Worm (Caenorhabditis elegans) whole organism, L1 larva: Measurements from ENCODE around the gene rps-3.
A peak's percentile ranks its signal among the peaks of the same experiment; 100 is the strongest.

Source experiments
- C16A3.4 ChIP-seq: fragments of 150-350 bp; optimal IDR thresholded peaks from 2 replicates; lab custom pipeline; 2014; ENCODE audit warnings: missing biosample characterization, missing genetic modification characterization
- C34B4.2 ChIP-seq: sonication (generic microtip); optimal IDR thresholded peaks from 2 replicates; lab custom pipeline; 2017; ENCODE audit warnings: mild to moderate bottlenecking, missing genetic modification characterization, missing compliant biosample characterization
- F16B12.6 ChIP-seq: fragments of 150-350 bp; optimal IDR thresholded peaks from 2 replicates; lab custom pipeline; 2014; ENCODE audit warnings: missing biosample characterization, missing genetic modification characterization
- Y116A8C.19 ChIP-seq: sonication (generic microtip); optimal IDR thresholded peaks from 2 replicates; lab custom pipeline; 2016; ENCODE audit warnings: missing compliant biosample characterization, missing genetic modification characterization, borderline replicate concordance
- ama-1 ChIP-seq: fragments of 150-350 bp; optimal IDR thresholded peaks from 2 replicates; lab custom pipeline; 2014
- blmp-1 ChIP-seq: fragments of 150-350 bp; optimal IDR thresholded peaks from 2 replicates; lab custom pipeline; 2014; ENCODE audit warnings: missing biosample characterization, missing genetic modification characterization
- ceh-63 ChIP-seq: fragments of 200-800 bp; sonication (Bioruptor generic); optimal IDR thresholded peaks from 2 replicates; lab custom pipeline; 2018; ENCODE audit warnings: mild to moderate bottlenecking, missing genetic modification characterization, missing compliant biosample characterization
- ceh-88 ChIP-seq: fragments of 200-800 bp; sonication (Bioruptor generic); IDR thresholded peaks from 2 replicates; pipeline ENCODE4 v1.3.6; 2022; ENCODE audit warnings: missing genetic modification characterization, missing compliant biosample characterization
- ceh-90 ChIP-seq: sonication (generic microtip); optimal IDR thresholded peaks from 2 replicates; lab custom pipeline; 2016; ENCODE audit warnings: missing genetic modification characterization, missing compliant biosample characterization
- ces-1 ChIP-seq: fragments of 150-350 bp; optimal IDR thresholded peaks from 2 replicates; lab custom pipeline; 2014; ENCODE audit warnings: missing biosample characterization, missing genetic modification reagents, missing genetic modification characterization
- dpl-1 ChIP-seq, 3 experiments: fragments of 150-350 bp in 2 of 3; sonication (generic microtip) in 1 of 3; optimal IDR thresholded peaks; 2 replicates each; lab custom pipeline; 2014 to 2017; ENCODE audit warnings: missing biosample characterization in 3 of 3, missing genetic modification characterization in 3 of 3, missing genetic modification reagents in 3 of 3
- elt-2 ChIP-seq: sonication (generic microtip); optimal IDR thresholded peaks from 2 replicates; lab custom pipeline; 2016; ENCODE audit warnings: missing genetic modification characterization, mild to moderate bottlenecking, inconsistent platforms, missing compliant biosample characterization, missing genetic modification reagents
- fkh-10 ChIP-seq: sonication (generic microtip); optimal IDR thresholded peaks from 2 replicates; lab custom pipeline; 2017; ENCODE audit warnings: missing biosample characterization, missing genetic modification reagents, missing genetic modification characterization
- fkh-4 ChIP-seq: sonication (generic microtip); optimal IDR thresholded peaks from 2 replicates; lab custom pipeline; 2016; ENCODE audit warnings: missing compliant biosample characterization, missing genetic modification characterization, borderline replicate concordance
- fkh-8 ChIP-seq: sonication (generic microtip); optimal IDR thresholded peaks from 2 replicates; lab custom pipeline; 2016; ENCODE audit warnings: mild to moderate bottlenecking, missing genetic modification characterization, missing compliant biosample characterization
- grh-1 ChIP-seq: fragments of 200-800 bp; sonication (Bioruptor generic); IDR thresholded peaks from 2 replicates; pipeline ENCODE4 v1.3.6; 2022; ENCODE audit warnings: missing genetic modification reagents, missing genetic modification characterization, missing compliant biosample characterization
- hlh-17 ChIP-seq: fragments of 200-800 bp; sonication (Bioruptor generic); optimal IDR thresholded peaks from 2 replicates; lab custom pipeline; 2018; ENCODE audit warnings: missing genetic modification characterization, mild to moderate bottlenecking, missing compliant biosample characterization, moderate library complexity, borderline replicate concordance
- jun-1 ChIP-seq: fragments of 150-350 bp; optimal IDR thresholded peaks from 2 replicates; lab custom pipeline; 2014; ENCODE audit warnings: missing biosample characterization, missing genetic modification reagents, missing genetic modification characterization
- lin-13 ChIP-seq: fragments of 150-350 bp; optimal IDR thresholded peaks from 2 replicates; lab custom pipeline; 2014; ENCODE audit warnings: missing biosample characterization, missing genetic modification reagents, missing genetic modification characterization
- lin-15B ChIP-seq: fragments of 150-350 bp; sonication (generic microtip); optimal IDR thresholded peaks from 3 replicates; lab custom pipeline; 2014; ENCODE audit warnings: missing biosample characterization, missing genetic modification characterization
- mab-9 ChIP-seq: fragments of 200-800 bp; sonication (Bioruptor generic); IDR thresholded peaks from 2 replicates; pipeline ENCODE4 v1.3.6; 2022; ENCODE audit warnings: missing genetic modification reagents, missing genetic modification characterization, missing compliant biosample characterization
- mef-2 ChIP-seq: fragments of 150-350 bp; optimal IDR thresholded peaks from 2 replicates; lab custom pipeline; 2014; ENCODE audit warnings: missing biosample characterization, missing genetic modification characterization
- mep-1 ChIP-seq: fragments of 150-350 bp; optimal IDR thresholded peaks from 2 replicates; lab custom pipeline; 2014; ENCODE audit warnings: missing biosample characterization, missing genetic modification characterization
- nhr-12 ChIP-seq: sonication (generic microtip); optimal IDR thresholded peaks from 2 replicates; lab custom pipeline; 2017; ENCODE audit warnings: missing biosample characterization, missing genetic modification characterization
- nhr-20 ChIP-seq: sonication (generic microtip); optimal IDR thresholded peaks from 2 replicates; lab custom pipeline; 2016; ENCODE audit warnings: mild to moderate bottlenecking, missing genetic modification characterization, missing compliant biosample characterization
- nhr-28 ChIP-seq: fragments of 150-350 bp; optimal IDR thresholded peaks from 2 replicates; lab custom pipeline; 2014; ENCODE audit warnings: missing biosample characterization, missing genetic modification characterization
- nhr-47 ChIP-seq: sonication (generic microtip); optimal IDR thresholded peaks from 2 replicates; lab custom pipeline; 2016; ENCODE audit warnings: mild to moderate bottlenecking, missing genetic modification characterization, moderate library complexity, missing compliant biosample characterization
- nhr-71 ChIP-seq: sonication (generic microtip); optimal IDR thresholded peaks from 2 replicates; lab custom pipeline; 2016; ENCODE audit warnings: mild to moderate bottlenecking, missing genetic modification characterization, moderate library complexity, missing compliant biosample characterization
- nhr-84 ChIP-seq: sonication (generic microtip); optimal IDR thresholded peaks from 2 replicates; lab custom pipeline; 2017; ENCODE audit warnings: missing biosample characterization, missing genetic modification characterization
- nhr-90 ChIP-seq: sonication (generic microtip); optimal IDR thresholded peaks from 2 replicates; lab custom pipeline; 2016; ENCODE audit warnings: mild to moderate bottlenecking, missing genetic modification characterization, missing compliant biosample characterization; ENCODE audit not compliant: poor library complexity
- pax-3 ChIP-seq: fragments of 200-800 bp; sonication (Bioruptor generic); optimal IDR thresholded peaks from 2 replicates; lab custom pipeline; 2018; ENCODE audit warnings: mild to moderate bottlenecking, missing genetic modification characterization, moderate library complexity, missing compliant biosample characterization
- rnt-1 ChIP-seq: sonication (generic microtip); optimal IDR thresholded peaks from 2 replicates; lab custom pipeline; 2016; ENCODE audit warnings: mild to moderate bottlenecking, missing genetic modification characterization, moderate library complexity, missing compliant biosample characterization
- skn-1 ChIP-seq: fragments of 150-350 bp; optimal IDR thresholded peaks from 2 replicates; lab custom pipeline; 2014; ENCODE audit warnings: missing biosample characterization, missing genetic modification characterization
- snpc-4 ChIP-seq: fragments of 150-350 bp; optimal IDR thresholded peaks from 2 replicates; lab custom pipeline; 2014; ENCODE audit warnings: missing biosample characterization, missing genetic modification characterization
- sox-4 ChIP-seq: sonication (generic microtip); optimal IDR thresholded peaks from 2 replicates; lab custom pipeline; 2016; ENCODE audit warnings: missing genetic modification characterization, missing compliant biosample characterization
- sptf-1 ChIP-seq: fragments of 150-350 bp; optimal IDR thresholded peaks from 2 replicates; lab custom pipeline; 2014; ENCODE audit warnings: missing biosample characterization, missing genetic modification characterization
- swsn-7 ChIP-seq: sonication (generic microtip); optimal IDR thresholded peaks from 2 replicates; lab custom pipeline; 2016; ENCODE audit warnings: missing genetic modification characterization, missing compliant biosample characterization
- unc-130 ChIP-seq: fragments of 150-350 bp; optimal IDR thresholded peaks from 2 replicates; lab custom pipeline; 2017; ENCODE audit warnings: missing biosample characterization, missing genetic modification characterization, inconsistent platforms
- unc-98 ChIP-seq: fragments of 200-800 bp; sonication (Bioruptor generic); IDR thresholded peaks from 2 replicates; pipeline ENCODE4 v1.3.6; 2022; ENCODE audit warnings: missing genetic modification characterization, missing compliant biosample characterization
- vab-15 ChIP-seq: sonication (generic microtip); optimal IDR thresholded peaks from 2 replicates; lab custom pipeline; 2017; ENCODE audit warnings: missing genotype, mild to moderate bottlenecking, missing genetic modification characterization, missing compliant biosample characterization
- zag-1 ChIP-seq: fragments of 150-350 bp; optimal IDR thresholded peaks from 2 replicates; lab custom pipeline; 2014; ENCODE audit warnings: missing biosample characterization, missing genetic modification characterization
- zip-4 ChIP-seq: fragments of 200-800 bp; sonication (Bioruptor generic); optimal IDR thresholded peaks from 2 replicates; lab custom pipeline; 2018; ENCODE audit warnings: mild to moderate bottlenecking, missing genetic modification characterization, moderate library complexity, missing compliant biosample characterization
- ztf-4 ChIP-seq: fragments of 150-350 bp; optimal IDR thresholded peaks from 2 replicates; lab custom pipeline; 2014; ENCODE audit warnings: missing biosample characterization, missing genetic modification characterization

The rps-3 gene

ce11 chrIII:6164253-6164971, 42.2 kb upstream of the rps-3 start, which contains the start of gene F42A10.9 (continued):
- TF ChIP-seq dpl-1 (GFP tag; optimal IDR thresholded peaks at IDR 0.05; lab: Kevin White, UChicago) (no peak), ztf-4 (tag; lab: Kevin White, UChicago) (no peak), lin-13 (GFP tag; lab: Kevin White, UChicago) (no peak), fkh-4 (tag; lab: Kevin White, UChicago) (no peak), blmp-1 (tag; lab: Kevin White, UChicago) (no peak), nhr-20 (tag; lab: Kevin White, UChicago) (no peak), nhr-90 (tag; lab: Kevin White, UChicago) (peak; percentile 25), zag-1 (tag; lab: Kevin White, UChicago) (no peak), sptf-1 (tag; lab: Kevin White, UChicago) (no peak), unc-130 (tag; lab: Kevin White, UChicago) (no peak), nhr-12 (tag; lab: Kevin White, UChicago) (no peak), vab-15 (tag; lab: Kevin White, UChicago) (no peak), hlh-17 (GFP tag; lab: Kevin White, UChicago) (no peak), unc-98 (no peak), nhr-28 (no peak), nhr-84 (tag; lab: Kevin White, UChicago) (no peak), mep-1 (tag; lab: Kevin White, UChicago) (peak; percentile 45), skn-1 (tag; lab: Kevin White, UChicago) (no peak), ama-1 (peak; percentile 50), F16B12.6 (tag; lab: Kevin White, UChicago) (no peak), pax-3 (tag; lab: Kevin White, UChicago) (no peak), C16A3.4 (tag; lab: Kevin White, UChicago) (no peak), ceh-88 (GFP tag; lab: Robert Waterston, UW) (no peak), sox-4 (tag; lab: Kevin White, UChicago) (no peak), fkh-10 (GFP tag; lab: Kevin White, UChicago) (no peak), swsn-7 (tag; lab: Kevin White, UChicago) (no peak), ceh-90 (no peak), elt-2 (tag; lab: Kevin White, UChicago) (peak; percentile 4), rnt-1 (tag; lab: Kevin White, UChicago) (no peak), lin-15B (no peak), zip-4 (GFP tag; lab: Kevin White, UChicago) (no peak), grh-1 (GFP tag; lab: Robert Waterston, UW) (no peak), ceh-63 (GFP tag; lab: Kevin White, UChicago) (no peak), nhr-47 (tag; lab: Kevin White, UChicago) (peak; percentile 5), mef-2 (tag; lab: Kevin White, UChicago) (no peak), jun-1 (tag; lab: Kevin White, UChicago) (no peak), mab-9 (GFP tag; lab: Robert Waterston, UW) (no peak), ces-1 (GFP tag; lab: Kevin White, UChicago) (no peak), Y116A8C.19 (tag; lab: Kevin White, UChicago) (no peak), fkh-8 (tag; lab: Kevin White, UChicago) (no peak), nhr-71 (tag; lab: Kevin White, UChicago) (no peak)

DNA sequence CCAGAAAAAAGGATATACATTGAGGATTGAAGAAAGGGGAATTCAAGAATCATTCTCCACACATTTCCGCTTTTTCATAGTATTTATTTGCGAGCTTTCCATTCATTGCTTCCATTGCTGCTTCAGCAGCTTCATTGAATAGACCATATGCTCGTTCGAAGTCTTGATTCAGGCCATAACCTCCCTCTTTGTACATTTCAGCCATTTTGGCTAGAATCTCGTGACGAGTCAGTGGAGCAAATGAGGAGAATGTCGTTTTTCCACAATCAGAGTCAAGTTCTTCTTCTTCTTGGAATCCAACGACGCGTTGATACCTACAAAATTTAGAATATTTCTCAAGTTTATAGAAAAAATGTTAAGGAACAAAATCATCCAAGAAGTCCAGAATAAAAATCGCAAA, 41.4 kb upstream of the rps-3 start:
- TF ChIP-seq C34B4.2 (tag; lab: Kevin White, UChicago), result no peak
- TF ChIP-seq snpc-4 (tag; lab: Kevin White, UChicago), result no peak
- TF ChIP-seq, all 84 proteins: peak for 0
